Fruit fly (Drosophila melanogaster) whole organism: ENCODE measurements around the gene Ten-a.
A peak's percentile ranks its signal among the peaks of the same experiment; 100 is the strongest.

Experiments
- CG8478 ChIP-seq: fragments of >200 bp; optimal IDR thresholded peaks from 2 replicates; lab custom pipeline; 2018; ENCODE audit warnings: inconsistent platforms
- Dll ChIP-seq: fragments of >200 bp; optimal IDR thresholded peaks from 2 replicates; lab custom pipeline; 2017
- EcR ChIP-seq, 2 experiments: fragments of >200 bp; optimal IDR thresholded peaks; 2 replicates each; lab custom pipeline; 2017; ENCODE audit warnings: missing biosample characterization in 2 of 2, missing genetic modification characterization in 2 of 2, missing genetic modification reagents in 2 of 2
- pan ChIP-seq: fragments of >200 bp; optimal IDR thresholded peaks from 2 replicates; lab custom pipeline; 2017
- psq ChIP-seq: fragments of >200 bp; optimal IDR thresholded peaks from 2 replicates; lab custom pipeline; 2017
- usp ChIP-seq: fragments of >200 bp; optimal IDR thresholded peaks from 2 replicates; lab custom pipeline; 2017; ENCODE audit warnings: missing biosample characterization, missing genetic modification characterization, mixed read lengths

Ten-a gene

dm6 chrX:12014800-12015389 is 28.6 kb upstream of the Ten-a start:
- TF ChIP-seq CG8478: no peak
- TF ChIP-seq psq (lab: Kevin White, UChicago): no peak
- no peak for TF ChIP-seq pan (lab: Kevin White, UChicago)
- TF ChIP-seq EcR (GFP tag; optimal IDR thresholded peaks at IDR 0.05; lab: Kevin White, UChicago): no peak
- no peak for TF ChIP-seq usp (GFP tag; lab: Kevin White, UChicago)
- no peak for TF ChIP-seq Dll (lab: Kevin White, UChicago)

- TF ChIP-seq usp (GFP tag; lab: Kevin White, UChicago) (no peak), pan (lab: Kevin White, UChicago) (no peak), CG8478 (no peak), EcR (GFP tag; optimal IDR thresholded peaks at IDR 0.05; lab: Kevin White, UChicago) (no peak), psq (lab: Kevin White, UChicago) (no peak), Dll (lab: Kevin White, UChicago) (no peak)
Observed at dm6 chrX:12017815-12018439, 25.6 kb upstream of the Ten-a start, which contains the start of gene Chrac-16. Gene Chrac-16, minus strand, starts transcription at chrX:12017961.

- no peak for TF ChIP-seq Dll (lab: Kevin White, UChicago)
- TF ChIP-seq psq (lab: Kevin White, UChicago): no peak
- TF ChIP-seq EcR (GFP tag; optimal IDR thresholded peaks at IDR 0.05; lab: Kevin White, UChicago): no peak
- TF ChIP-seq usp (GFP tag; lab: Kevin White, UChicago): no peak
- TF ChIP-seq pan (lab: Kevin White, UChicago): no peak
- peak; percentile 13 for TF ChIP-seq CG8478
Observed at dm6 chrX:12018440-12019101, 24.9 kb upstream of the Ten-a start, which contains the start of gene Lsm12a. Gene Lsm12a, plus strand, starts transcription at chrX:12018640.

dm6 chrX:12020857-12021256 is 22.6 kb upstream of the Ten-a start, which contains the start of gene Tango4:
Gene Tango4, plus strand, starts transcription at chrX:12021068.
- TF ChIP-seq pan (lab: Kevin White, UChicago): no peak
- TF ChIP-seq Dll (lab: Kevin White, UChicago): no peak
- no peak for TF ChIP-seq EcR (GFP tag; optimal IDR thresholded peaks at IDR 0.05; lab: Kevin White, UChicago)
- no peak for TF ChIP-seq CG8478
- no peak for TF ChIP-seq psq (lab: Kevin White, UChicago)
- no peak for TF ChIP-seq usp (GFP tag; lab: Kevin White, UChicago)

dm6 chrX:12021750-12022149 is 21.7 kb upstream of the Ten-a start:
- TF ChIP-seq CG8478 (no peak), usp (GFP tag; lab: Kevin White, UChicago) (no peak), Dll (lab: Kevin White, UChicago) (no peak), psq (lab: Kevin White, UChicago) (no peak), pan (lab: Kevin White, UChicago) (no peak), EcR (GFP tag; optimal IDR thresholded peaks at IDR 0.05; lab: Kevin White, UChicago) (no peak)

dm6 chrX:12028825-12029514 is 14.5 kb upstream of the Ten-a start, which contains the start of gene Usp7:
Gene Usp7, minus strand, starts transcription at chrX:12029032.
- no peak for TF ChIP-seq Dll (lab: Kevin White, UChicago)
- TF ChIP-seq CG8478: no peak
- no peak for TF ChIP-seq pan (lab: Kevin White, UChicago)
- TF ChIP-seq EcR (GFP tag; optimal IDR thresholded peaks at IDR 0.05; lab: Kevin White, UChicago): no peak
- TF ChIP-seq usp (GFP tag; lab: Kevin White, UChicago): no peak
- TF ChIP-seq psq (lab: Kevin White, UChicago): no peak

dm6 chrX:12031400-12031799 is 12.1 kb upstream of the Ten-a start, which contains the start of gene Cyp311a1:
Gene Cyp311a1, minus strand, starts transcription at chrX:12031465.
- no peak for TF ChIP-seq EcR (GFP tag; optimal IDR thresholded peaks at IDR 0.05; lab: Kevin White, UChicago)
- TF ChIP-seq usp (GFP tag; lab: Kevin White, UChicago): no peak
- no peak for TF ChIP-seq pan (lab: Kevin White, UChicago)
- TF ChIP-seq CG8478: no peak

dm6 chrX:12032136-12032682 is 11.3 kb upstream of the Ten-a start, which contains the start of gene Cyp318a1:
Gene Cyp318a1, plus strand, starts transcription at chrX:12032632.
- no peak for TF ChIP-seq Dll (lab: Kevin White, UChicago)
- TF ChIP-seq usp (GFP tag; lab: Kevin White, UChicago): no peak
- TF ChIP-seq CG8478: no peak
- TF ChIP-seq psq (lab: Kevin White, UChicago): no peak
- TF ChIP-seq EcR (GFP tag; optimal IDR thresholded peaks at IDR 0.05; lab: Kevin White, UChicago): no peak
- TF ChIP-seq pan (lab: Kevin White, UChicago): no peak

dm6 chrX:12034713-12035112 is 8.8 kb upstream of the Ten-a start:
- TF ChIP-seq CG8478: no peak

- TF ChIP-seq pan (lab: Kevin White, UChicago): no peak
Observed at dm6 chrX:12035207-12035606, 8.3 kb upstream of the Ten-a start.

- no peak for TF ChIP-seq Dll (lab: Kevin White, UChicago)
Observed at dm6 chrX:12050292-12050691, 6.8 kb downstream of the Ten-a start.
